Worm (Caenorhabditis elegans): ENCODE data around the gene clec-61.

clec-61 gene

DNA sequence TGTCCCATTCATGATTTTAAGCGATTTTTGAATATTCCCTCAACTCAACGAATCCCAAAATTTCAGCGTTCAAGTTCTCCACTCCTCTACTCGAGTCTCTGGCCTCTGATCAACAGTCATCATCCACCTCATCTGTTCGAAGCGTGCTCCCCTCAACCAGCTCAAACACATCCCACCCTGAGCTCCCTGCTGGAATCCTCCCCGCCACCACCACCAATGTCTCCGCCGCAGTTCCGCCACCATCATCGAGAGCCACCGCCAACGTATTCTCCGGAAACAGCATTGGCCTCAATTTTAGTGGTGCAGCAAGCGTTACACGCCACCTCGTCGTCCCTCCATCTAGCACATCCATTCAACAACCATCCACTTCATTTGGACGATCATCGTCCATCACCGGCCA, 41.3 kb upstream of the clec-61 start:
- TF ChIP-seq elt-1 (tag; optimal IDR thresholded peaks at IDR 0.05) (no peak), unc-62 (GFP tag; optimal IDR thresholded peaks at IDR 0.05) (no peak), ZK546.5 (tag; optimal IDR thresholded peaks at IDR 0.05) (no peak), hmg-11 (tag; optimal IDR thresholded peaks at IDR 0.05) (no peak), nhr-77 (tag; optimal IDR thresholded peaks at IDR 0.05) (no peak), nhr-12 (tag; optimal IDR thresholded peaks at IDR 0.05) (no peak)

DNA sequence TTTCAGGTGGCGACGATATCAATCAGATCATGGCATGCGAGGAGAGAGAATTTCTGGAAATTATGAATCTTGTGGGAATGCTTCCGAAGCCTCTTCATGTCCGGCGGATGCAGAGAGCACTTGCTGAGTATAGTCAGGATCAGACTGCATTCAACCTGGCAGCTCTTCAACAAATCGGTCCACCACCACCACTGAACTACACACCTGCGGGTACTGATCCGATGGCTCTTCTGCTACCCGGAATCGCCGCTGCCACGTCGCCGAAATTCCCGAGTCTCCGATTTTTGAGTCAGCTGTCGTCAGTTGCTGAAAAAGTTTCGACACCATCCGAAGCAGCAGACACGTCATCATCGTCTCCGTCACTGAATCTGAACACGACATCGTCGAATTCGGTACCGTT, 40.6 kb upstream of the clec-61 start:
- TF ChIP-seq nhr-12 (tag; optimal IDR thresholded peaks at IDR 0.05) (no peak), nhr-11 (tag; optimal IDR thresholded peaks at IDR 0.05) (no peak), ztf-4 (tag; optimal IDR thresholded peaks at IDR 0.05) (no peak), pqm-1 (tag; optimal IDR thresholded peaks at IDR 0.05) (no peak)

DNA sequence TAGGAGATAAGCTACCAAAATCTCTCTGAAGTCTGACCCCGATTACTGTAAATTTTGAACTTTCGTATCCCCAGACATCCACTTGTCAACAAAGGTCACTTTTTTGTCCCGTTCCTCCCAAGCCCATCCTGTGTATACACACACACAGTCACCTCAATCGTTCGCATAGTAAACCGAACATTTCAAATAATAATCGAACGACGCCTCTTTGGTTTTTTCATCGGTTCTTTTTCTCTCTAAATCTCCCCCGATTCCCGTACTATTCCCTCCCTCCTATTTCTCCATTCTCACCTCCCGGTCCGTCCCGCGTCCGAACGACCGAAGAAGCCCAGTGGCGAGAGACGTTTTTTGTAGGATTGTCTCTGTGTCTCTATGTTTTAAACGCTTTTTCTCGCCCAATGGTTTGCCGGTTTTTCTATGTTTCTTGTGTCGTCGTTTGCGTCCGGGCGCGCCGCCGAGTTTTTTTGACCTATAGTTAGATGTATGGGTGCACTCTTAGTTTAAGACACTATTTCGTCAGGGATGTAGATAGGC, 38.9 kb upstream of the clec-61 start:
- no peak for TF ChIP-seq nhr-76 (tag; optimal IDR thresholded peaks at IDR 0.05)
- TF ChIP-seq fos-1 (tag; optimal IDR thresholded peaks at IDR 0.05): no peak
- TF ChIP-seq tbx-2 (tag; optimal IDR thresholded peaks at IDR 0.05): peak; percentile 29
- TF ChIP-seq ceh-9 (tag; optimal IDR thresholded peaks at IDR 0.05): no peak
- TF ChIP-seq hmg-11 (tag; optimal IDR thresholded peaks at IDR 0.05): peak; percentile 56
- no peak for TF ChIP-seq nhr-43 (tag; optimal IDR thresholded peaks at IDR 0.05; ENCODE audit: poor library complexity, severe bottlenecking)
- peak; percentile 89 for TF ChIP-seq pha-4 (tag; optimal IDR thresholded peaks at IDR 0.05)
- TF ChIP-seq mdl-1 (tag; optimal IDR thresholded peaks at IDR 0.05): no peak
- TF ChIP-seq lin-15B (tag; optimal IDR thresholded peaks at IDR 0.05): no peak

DNA sequence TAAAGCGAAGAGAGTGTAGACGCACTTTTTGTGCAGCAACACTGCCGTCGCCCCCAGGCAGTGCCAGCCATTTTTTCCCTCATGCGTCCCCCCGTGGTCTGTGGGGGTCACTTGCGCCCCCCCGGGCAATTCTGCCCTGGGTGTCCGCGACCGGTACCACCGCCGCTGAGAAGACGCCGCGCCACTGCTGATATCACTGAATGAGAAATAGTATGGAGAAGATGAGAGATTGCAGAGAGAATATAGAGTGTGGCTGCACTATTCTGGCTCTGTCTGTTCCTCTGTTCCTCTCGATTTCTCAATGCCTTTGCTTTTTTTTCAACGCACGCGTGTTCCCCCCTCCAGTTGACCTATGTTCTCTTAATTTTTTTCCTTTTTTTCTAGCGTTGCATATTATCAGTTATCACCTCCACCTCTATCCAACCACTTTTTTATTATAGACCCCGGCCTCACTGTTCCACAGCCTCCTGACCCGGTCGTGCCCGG, 37.4 kb upstream of the clec-61 start, which contains the start of gene mab-10:
Gene mab-10, plus strand, starts transcription at position 436 of the 486 bp plus-strand sequence.
- no peak for TF ChIP-seq egl-27 (tag; optimal IDR thresholded peaks at IDR 0.05)
- peak; percentile 22 for TF ChIP-seq pha-4 (tag; optimal IDR thresholded peaks at IDR 0.05)
- TF ChIP-seq tbx-2 (tag; optimal IDR thresholded peaks at IDR 0.05): peak; percentile 23
- TF ChIP-seq hmg-11 (tag; optimal IDR thresholded peaks at IDR 0.05): peak; percentile 87
- TF ChIP-seq zag-1 (tag; optimal IDR thresholded peaks at IDR 0.05): no peak
- TF ChIP-seq fkh-2 (tag; optimal IDR thresholded peaks at IDR 0.05): no peak
- TF ChIP-seq ceh-28 (tag; optimal IDR thresholded peaks at IDR 0.05): no peak
- no peak for TF ChIP-seq nhr-11 (tag; optimal IDR thresholded peaks at IDR 0.05)
- TF ChIP-seq elt-2 (tag; optimal IDR thresholded peaks at IDR 0.05): peak; percentile 52
- TF ChIP-seq elt-3 (tag; optimal IDR thresholded peaks at IDR 0.05): peak in 1 of 3 experiments; percentile 34
- TF ChIP-seq R02D3.7 (tag; optimal IDR thresholded peaks at IDR 0.05): no peak
- TF ChIP-seq nfya-1 (tag; optimal IDR thresholded peaks at IDR 0.05; ENCODE audit: insufficient read depth): peak; percentile 50
- peak; percentile 9 for TF ChIP-seq mdl-1 (tag; optimal IDR thresholded peaks at IDR 0.05)
- no peak for TF ChIP-seq nhr-76 (tag; optimal IDR thresholded peaks at IDR 0.05)
- peak; percentile 6 for TF ChIP-seq nhr-25 (tag; optimal IDR thresholded peaks at IDR 0.05)
- peak; percentile 77 for TF ChIP-seq lin-39 (tag; optimal IDR thresholded peaks at IDR 0.05)

DNA sequence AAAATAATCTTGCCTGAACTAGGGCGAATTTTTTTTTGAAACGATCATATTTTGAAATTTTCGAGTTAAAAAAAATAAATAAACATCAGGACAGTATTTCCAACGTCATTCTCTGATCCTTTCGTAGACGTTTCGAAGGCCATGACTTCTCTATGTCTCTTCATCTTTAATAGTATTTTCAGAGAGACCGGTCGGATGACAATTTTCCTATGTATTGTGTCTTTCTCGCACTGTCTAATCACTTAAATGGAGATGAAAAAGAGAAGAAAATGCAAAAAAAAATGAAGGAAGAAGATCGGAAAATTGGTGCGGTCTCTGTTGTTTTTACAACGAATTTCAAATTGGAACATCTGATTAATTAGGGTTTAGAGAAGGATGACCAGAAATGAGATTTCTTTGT, 34.8 kb upstream of the clec-61 start:
- TF ChIP-seq nhr-23 (tag; optimal IDR thresholded peaks at IDR 0.05) (peak; percentile 4), nhr-25 (tag; optimal IDR thresholded peaks at IDR 0.05) (peak; percentile 28), lsy-12 (tag; optimal IDR thresholded peaks at IDR 0.05) (no peak), aly-2 (tag; optimal IDR thresholded peaks at IDR 0.05) (no peak)

DNA sequence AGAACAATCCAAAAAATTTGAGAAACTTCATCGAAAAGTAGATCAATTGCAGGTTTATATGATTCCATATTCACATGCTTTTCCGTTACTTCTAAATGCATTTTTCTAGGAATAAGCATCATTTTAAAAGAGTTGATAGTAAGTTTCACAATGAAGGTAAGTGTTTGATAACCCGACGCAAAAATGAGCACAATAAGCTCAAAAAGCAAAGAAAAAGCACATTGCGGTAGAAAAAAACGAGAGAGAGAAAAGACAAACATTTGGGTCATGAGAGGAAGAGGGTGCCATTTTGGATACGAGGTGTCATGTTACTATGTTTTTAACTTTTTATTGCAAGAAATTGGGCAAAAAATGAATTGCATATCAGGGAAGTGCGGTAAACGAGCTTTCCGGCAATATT, 34.0 kb upstream of the clec-61 start, which contains the start of gene F59B10.6:
Gene F59B10.6, minus strand, starts transcription at position 101 of the 400 bp plus-strand sequence.
- no peak for TF ChIP-seq nhr-23 (tag; optimal IDR thresholded peaks at IDR 0.05)
- no peak for TF ChIP-seq unc-62 (GFP tag; optimal IDR thresholded peaks at IDR 0.05)
- no peak for TF ChIP-seq fkh-10 (GFP tag; optimal IDR thresholded peaks at IDR 0.05)
- TF ChIP-seq skn-1 (tag; optimal IDR thresholded peaks at IDR 0.05): no peak
- no peak for TF ChIP-seq ztf-11 (tag; optimal IDR thresholded peaks at IDR 0.05)
- no peak for TF ChIP-seq nhr-67 (tag; optimal IDR thresholded peaks at IDR 0.05)
- no peak for TF ChIP-seq egl-27 (tag; optimal IDR thresholded peaks at IDR 0.05)
- no peak for TF ChIP-seq lin-15B (tag; optimal IDR thresholded peaks at IDR 0.05)
- no peak for TF ChIP-seq elt-2 (tag; optimal IDR thresholded peaks at IDR 0.05)
- no peak for TF ChIP-seq ceh-16 (tag; optimal IDR thresholded peaks at IDR 0.05)
- no peak for TF ChIP-seq elt-3 (tag; optimal IDR thresholded peaks at IDR 0.05)
- no peak for TF ChIP-seq tbx-2 (tag; optimal IDR thresholded peaks at IDR 0.05)
- TF ChIP-seq nhr-25 (tag; optimal IDR thresholded peaks at IDR 0.05): no peak
- TF ChIP-seq lin-39 (tag; optimal IDR thresholded peaks at IDR 0.05): no peak
- no peak for TF ChIP-seq ama-1 (optimal IDR thresholded peaks at IDR 0.05)
- no peak for TF ChIP-seq hmg-11 (tag; optimal IDR thresholded peaks at IDR 0.05)
- no peak for TF ChIP-seq nfya-1 (tag; optimal IDR thresholded peaks at IDR 0.05; ENCODE audit: insufficient read depth)
